Worm (Caenorhabditis elegans) whole organism, late embryonic: ENCODE results near the gene fip-5.

Source experiments
- ama-1 ChIP-seq: fragments of 150-350 bp; optimal IDR thresholded peaks from 2 replicates; lab custom pipeline; 2014
- ceh-18 ChIP-seq: sonication (generic microtip); optimal IDR thresholded peaks from 2 replicates; lab custom pipeline; 2016; ENCODE audit warnings: missing genetic modification characterization, missing compliant biosample characterization
- ceh-2 ChIP-seq: sonication (generic microtip); optimal IDR thresholded peaks from 2 replicates; lab custom pipeline; 2016; ENCODE audit warnings: missing genotype, missing genetic modification characterization, missing compliant biosample characterization
- ceh-9 ChIP-seq: sonication (generic microtip); optimal IDR thresholded peaks from 2 replicates; lab custom pipeline; 2016; ENCODE audit warnings: mild to moderate bottlenecking, missing genetic modification characterization, inconsistent platforms, missing compliant biosample characterization
- elt-2 ChIP-seq: sonication (generic microtip); optimal IDR thresholded peaks from 2 replicates; lab custom pipeline; 2016; ENCODE audit warnings: missing genetic modification reagents, missing genetic modification characterization, missing compliant biosample characterization
- elt-4 ChIP-seq: sonication (generic microtip); optimal IDR thresholded peaks from 2 replicates; lab custom pipeline; 2016; ENCODE audit warnings: missing genetic modification characterization, missing compliant biosample characterization
- pag-3 ChIP-seq: sonication (generic microtip); optimal IDR thresholded peaks from 2 replicates; lab custom pipeline; 2016; ENCODE audit warnings: missing compliant biosample characterization, missing genetic modification characterization, borderline replicate concordance
- pha-2 ChIP-seq: sonication (generic microtip); optimal IDR thresholded peaks from 2 replicates; lab custom pipeline; 2017; ENCODE audit warnings: mild to moderate bottlenecking, missing genetic modification characterization, missing compliant biosample characterization
- zip-5 ChIP-seq: sonication (generic microtip); optimal IDR thresholded peaks from 2 replicates; lab custom pipeline; 2016; ENCODE audit warnings: missing genetic modification characterization, missing compliant biosample characterization

DNA sequence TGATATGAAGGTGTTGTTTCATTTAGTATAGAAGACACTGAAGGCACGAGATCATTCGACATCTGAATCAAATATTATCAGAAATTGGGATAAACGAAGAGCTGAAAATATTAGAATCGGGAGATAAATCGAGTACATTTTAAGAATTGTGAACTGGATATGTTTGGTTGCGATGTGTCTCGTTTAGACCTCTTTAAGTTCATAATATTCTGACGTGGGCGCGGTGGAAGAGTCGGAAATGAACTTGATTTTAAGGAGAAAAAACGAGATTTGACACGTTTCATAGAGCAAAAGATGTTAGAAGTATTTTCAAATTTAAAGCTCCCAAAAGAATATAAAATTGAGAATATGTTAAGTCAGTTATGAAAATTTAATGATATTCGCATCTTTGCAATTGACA is 16.9 kb upstream of the fip-5 start, which contains the start of gene npr-6:
- TF ChIP-seq ceh-2 (tag; lab: Kevin White, UChicago) (no peak), ama-1 (lab: Kevin White, UChicago) (no peak), elt-2 (no peak), ceh-18 (no peak), elt-4 (no peak), zip-5 (tag; lab: Kevin White, UChicago) (no peak), ceh-9 (tag; lab: Kevin White, UChicago) (no peak), pag-3 (tag; lab: Kevin White, UChicago) (no peak), pha-2 (no peak)
